Fruit fly (Drosophila melanogaster) whole organism, embryonic: ENCODE measurements around the gene CG11970.

Experiments
- CG10431 ChIP-seq: fragments of 200-800 bp; sonication (Bioruptor generic); optimal IDR thresholded peaks from 3 replicates; lab custom pipeline; 2018; ENCODE audit warnings: missing biosample characterization, mild to moderate bottlenecking, missing genetic modification characterization
- CG10462 ChIP-seq: fragments of 200-800 bp; sonication (Bioruptor generic); optimal IDR thresholded peaks from 2 replicates; lab custom pipeline; 2016; ENCODE audit warnings: missing biosample characterization, missing genetic modification characterization
- CG11247 ChIP-seq: fragments of 200-800 bp; sonication (Bioruptor generic); IDR thresholded peaks from 2 replicates; pipeline ENCODE4 v1.3.6; 2022; ENCODE audit warnings: missing biosample characterization, missing genetic modification characterization
- CG11723 ChIP-seq: fragments of 200-800 bp; sonication (Bioruptor generic); optimal IDR thresholded peaks from 2 replicates; lab custom pipeline; 2017; ENCODE audit warnings: missing biosample characterization, mild to moderate bottlenecking, missing genetic modification characterization
- CG12744 ChIP-seq: fragments of 200-800 bp; sonication (Bioruptor generic); optimal IDR thresholded peaks from 2 replicates; lab custom pipeline; 2016; ENCODE audit warnings: missing biosample characterization, missing genetic modification characterization
- CG12769 ChIP-seq: fragments of 200-800 bp; sonication (Bioruptor generic); optimal IDR thresholded peaks from 2 replicates; lab custom pipeline; 2019; ENCODE audit warnings: missing biosample characterization, mild to moderate bottlenecking, missing genetic modification characterization, moderate library complexity
- CG13424 ChIP-seq: fragments of 200-800 bp; sonication (Bioruptor generic); optimal IDR thresholded peaks from 2 replicates; lab custom pipeline; 2019; ENCODE audit warnings: missing biosample characterization, mild to moderate bottlenecking, missing genetic modification characterization, moderate library complexity
- CG2129 ChIP-seq: fragments of 200-800 bp; sonication (Bioruptor generic); IDR thresholded peaks from 2 replicates; pipeline ENCODE4 v1.3.6; 2022; ENCODE audit warnings: missing biosample characterization, missing genetic modification characterization; ENCODE audit not compliant: partially characterized antibody
- CG2889 ChIP-seq: fragments of 200-800 bp; sonication (Bioruptor generic); IDR thresholded peaks from 3 replicates; pipeline ENCODE4 v1.3.6; 2022; ENCODE audit warnings: missing biosample characterization, missing genetic modification characterization
- CG34224 ChIP-seq: fragments of 200-800 bp; sonication (Bioruptor generic); IDR thresholded peaks from 3 replicates; pipeline ENCODE4 v1.3.6; 2022; ENCODE audit warnings: missing biosample characterization, missing genetic modification characterization; ENCODE audit not compliant: partially characterized antibody
- CG6854 ChIP-seq: fragments of 200-800 bp; sonication (Bioruptor generic); optimal IDR thresholded peaks from 3 replicates; lab custom pipeline; 2017; ENCODE audit warnings: missing biosample characterization, mild to moderate bottlenecking, missing genetic modification characterization
- CG7745 ChIP-seq: fragments of 200-800 bp; sonication (Bioruptor generic); optimal IDR thresholded peaks from 2 replicates; lab custom pipeline; 2018; ENCODE audit warnings: missing biosample characterization, mild to moderate bottlenecking, missing genetic modification characterization, moderate library complexity
- CG8359 ChIP-seq: fragments of 200-800 bp; sonication (Bioruptor generic); optimal IDR thresholded peaks from 2 replicates; lab custom pipeline; 2017; ENCODE audit warnings: missing biosample characterization, mild to moderate bottlenecking, missing genetic modification characterization, borderline replicate concordance
- CG9609 ChIP-seq: fragments of 200-800 bp; sonication (Bioruptor generic); optimal IDR thresholded peaks from 3 replicates; lab custom pipeline; 2016; ENCODE audit warnings: missing biosample characterization, missing genetic modification characterization
- CG9932 ChIP-seq: fragments of 200-800 bp; sonication (Bioruptor generic); IDR thresholded peaks from 2 replicates; pipeline ENCODE4 v1.3.6; 2022; ENCODE audit warnings: missing biosample characterization, missing genetic modification characterization
- Dek ChIP-seq: fragments of 200-800 bp; sonication (Bioruptor generic); optimal IDR thresholded peaks from 3 replicates; lab custom pipeline; 2019; ENCODE audit warnings: missing biosample characterization, mild to moderate bottlenecking, missing genetic modification characterization, moderate library complexity
- Ets65A ChIP-seq: fragments of 200-800 bp; sonication (Bioruptor generic); peaks from one replicate; lab custom pipeline; 2016; ENCODE audit warnings: missing biosample characterization, missing genetic modification characterization
- H15 ChIP-seq: fragments of 200-800 bp; sonication (Bioruptor generic); IDR thresholded peaks from 3 replicates; pipeline ENCODE4 v1.3.6; 2022; ENCODE audit warnings: missing biosample characterization, missing genetic modification characterization
- Kr ChIP-seq: fragments of 200-800 bp; sonication (Bioruptor generic); optimal IDR thresholded peaks from 2 replicates; lab custom pipeline; 2017; ENCODE audit warnings: missing biosample characterization, mild to moderate bottlenecking, missing genetic modification characterization
- Med ChIP-seq: fragments of 200-800 bp; sonication (Bioruptor generic); peaks from one replicate; lab custom pipeline; 2016; ENCODE audit warnings: missing biosample characterization, missing genetic modification characterization, mild to moderate bottlenecking, inconsistent platforms, moderate library complexity
- Optix ChIP-seq: fragments of 200-800 bp; sonication (Bioruptor generic); IDR thresholded peaks from 3 replicates; pipeline ENCODE4 v1.3.6; 2022; ENCODE audit warnings: missing biosample characterization, missing genetic modification characterization
- Xrp1 ChIP-seq: fragments of 200-800 bp; sonication (Bioruptor generic); IDR thresholded peaks from 2 replicates; pipeline ENCODE4 v1.3.6; 2022; ENCODE audit warnings: missing biosample characterization, missing genetic modification characterization
- abd-A ChIP-seq: fragments of 200-800 bp; sonication (Bioruptor generic); optimal IDR thresholded peaks from 3 replicates; lab custom pipeline; 2019; ENCODE audit warnings: missing biosample characterization, mild to moderate bottlenecking, missing genetic modification characterization, moderate library complexity
- amos ChIP-seq: fragments of 200-800 bp; sonication (Bioruptor generic); IDR thresholded peaks from 2 replicates; pipeline ENCODE4 v1.3.6; 2022; ENCODE audit warnings: missing biosample characterization, missing genetic modification characterization; ENCODE audit not compliant: partially characterized antibody
- aop ChIP-seq: fragments of 200-800 bp; sonication (Bioruptor generic); IDR thresholded peaks from 2 replicates; pipeline ENCODE4 v1.3.6; 2022; ENCODE audit warnings: missing biosample characterization, missing genetic modification characterization
- btn ChIP-seq: fragments of 200-800 bp; sonication (Bioruptor generic); optimal IDR thresholded peaks from 2 replicates; lab custom pipeline; 2016; ENCODE audit warnings: missing biosample characterization, missing genetic modification characterization
- caup ChIP-seq: fragments of 200-800 bp; sonication (Bioruptor generic); optimal IDR thresholded peaks from 3 replicates; lab custom pipeline; 2017; ENCODE audit warnings: missing biosample characterization, mild to moderate bottlenecking, missing genetic modification characterization, moderate library complexity; ENCODE audit not compliant: severe bottlenecking
- cg ChIP-seq: fragments of 200-800 bp; sonication (Bioruptor generic); optimal IDR thresholded peaks from 3 replicates; lab custom pipeline; 2019; ENCODE audit warnings: missing biosample characterization, mild to moderate bottlenecking, missing genetic modification characterization, moderate library complexity
- chif ChIP-seq, 2 experiments: fragments of 200-800 bp; sonication (Bioruptor generic); optimal IDR thresholded peaks; 3 replicates each; lab custom pipeline; 2016; ENCODE audit warnings: missing biosample characterization in 2 of 2, missing genetic modification characterization in 2 of 2
- chinmo ChIP-seq: fragments of 200-800 bp; sonication (Bioruptor generic); IDR thresholded peaks from 4 replicates; pipeline ENCODE4 v1.3.6; 2022; ENCODE audit warnings: missing biosample characterization, missing genetic modification characterization; ENCODE audit not compliant: partially characterized antibody
- chm ChIP-seq: fragments of 200-800 bp; sonication (Bioruptor generic); IDR thresholded peaks from 2 replicates; pipeline ENCODE4 v1.3.6; 2022; ENCODE audit warnings: missing biosample characterization, missing genetic modification characterization
- ci ChIP-seq: fragments of 200-800 bp; sonication (Bioruptor generic); IDR thresholded peaks from 3 replicates; pipeline ENCODE4 v1.3.6; 2022; ENCODE audit warnings: missing biosample characterization, missing genetic modification characterization
- crol ChIP-seq: fragments of 200-800 bp; sonication (Bioruptor generic); IDR thresholded peaks from 2 replicates; pipeline ENCODE4 v1.3.6; 2022; ENCODE audit warnings: missing biosample characterization, missing genetic modification characterization
- dpn ChIP-seq, 2 experiments: fragments of 200-800 bp; sonication (Bioruptor generic); optimal IDR thresholded peaks; 3 replicates each; lab custom pipeline; 2016; ENCODE audit warnings: missing biosample characterization in 2 of 2, missing genetic modification characterization in 2 of 2
- kah ChIP-seq: fragments of 200-800 bp; sonication (Bioruptor generic); optimal IDR thresholded peaks from 2 replicates; lab custom pipeline; 2018; ENCODE audit warnings: missing biosample characterization, mild to moderate bottlenecking, missing genetic modification characterization
- nerfin-1 ChIP-seq: fragments of 200-800 bp; sonication (Bioruptor generic); optimal IDR thresholded peaks from 3 replicates; lab custom pipeline; 2019; ENCODE audit warnings: missing biosample characterization, mild to moderate bottlenecking, missing genetic modification characterization, moderate library complexity
- pros ChIP-seq: fragments of 200-800 bp; sonication (Bioruptor generic); optimal IDR thresholded peaks from 3 replicates; lab custom pipeline; 2019; ENCODE audit warnings: missing biosample characterization, mild to moderate bottlenecking, missing genetic modification characterization, moderate library complexity
- rib ChIP-seq: fragments of 200-800 bp; sonication (Bioruptor generic); IDR thresholded peaks from 2 replicates; pipeline ENCODE4 v1.3.6; 2022; ENCODE audit warnings: missing biosample characterization, missing genetic modification characterization
- sd ChIP-seq: fragments of 200-800 bp; sonication (Bioruptor generic); optimal IDR thresholded peaks from 3 replicates; lab custom pipeline; 2018; ENCODE audit warnings: missing biosample characterization, mild to moderate bottlenecking, missing genetic modification characterization, moderate library complexity
- sens ChIP-seq: fragments of 200-800 bp; sonication (Bioruptor generic); peaks from one replicate; lab custom pipeline; 2016; ENCODE audit warnings: missing biosample characterization, missing genetic modification characterization
- sqz ChIP-seq: fragments of 200-800 bp; sonication (Bioruptor generic); optimal IDR thresholded peaks from 3 replicates; lab custom pipeline; 2018; ENCODE audit warnings: missing biosample characterization, mild to moderate bottlenecking, missing genetic modification characterization
- sr ChIP-seq: fragments of 200-800 bp; sonication (Bioruptor generic); IDR thresholded peaks from 3 replicates; pipeline ENCODE4 v1.3.6; 2022; ENCODE audit warnings: missing biosample characterization, missing genetic modification characterization
- tgo ChIP-seq: fragments of 200-800 bp; sonication (Bioruptor generic); IDR thresholded peaks from 3 replicates; pipeline ENCODE4 v1.3.6; 2022; ENCODE audit warnings: missing biosample characterization, missing genetic modification characterization
- tll ChIP-seq, 2 experiments: fragments of 200-800 bp in 1 of 2; fragments of >200 bp in 1 of 2; sonication (Bioruptor generic) in 1 of 2; optimal IDR thresholded peaks; 2 replicates each; lab custom pipeline; 2017 to 2019; ENCODE audit warnings: missing biosample characterization in 2 of 2, missing genetic modification characterization in 2 of 2, mild to moderate bottlenecking in 1 of 2, moderate library complexity in 1 of 2
- tup ChIP-seq: fragments of 200-800 bp; sonication (Bioruptor generic); optimal IDR thresholded peaks from 2 replicates; lab custom pipeline; 2016; ENCODE audit warnings: missing biosample characterization, mild to moderate bottlenecking, missing genetic modification characterization, moderate library complexity
- vvl ChIP-seq: fragments of 200-800 bp; sonication (Bioruptor generic); IDR thresholded peaks from 2 replicates; pipeline ENCODE4 v1.3.6; 2022; ENCODE audit warnings: missing biosample characterization, missing genetic modification characterization
- wor ChIP-seq: fragments of 200-800 bp; sonication (Bioruptor generic); IDR thresholded peaks from 2 replicates; pipeline ENCODE4 v1.3.6; 2022; ENCODE audit warnings: missing biosample characterization, missing genetic modification characterization
- z ChIP-seq: fragments of 200-800 bp; sonication (Bioruptor generic); IDR thresholded peaks from 3 replicates; pipeline ENCODE4 v1.3.6; 2022; ENCODE audit warnings: missing biosample characterization, missing genetic modification characterization
- zfh1 ChIP-seq: fragments of 200-800 bp; sonication (Bioruptor generic); IDR thresholded peaks from 3 replicates; pipeline ENCODE4 v1.3.6; 2022; ENCODE audit warnings: missing biosample characterization, missing genetic modification characterization
- zfh2 ChIP-seq: fragments of 200-800 bp; sonication (Bioruptor generic); optimal IDR thresholded peaks from 2 replicates; lab custom pipeline; 2016; ENCODE audit warnings: missing biosample characterization, missing genetic modification characterization

The CG11970 gene

dm6 chr3R:9028690-9029089, 44.2 kb downstream of the CG11970 start (continued):
- TF ChIP-seq CG8359 (GFP tag; lab: Kevin White, UChicago), result no peak
- TF ChIP-seq zfh2, result no peak
- no peak for TF ChIP-seq aop (GFP tag; lab: Robert Waterston, UW)
- TF ChIP-seq Kr, result peak; percentile 14
- TF ChIP-seq Dek (tag; lab: Kevin White, UChicago), result no peak
- no peak for TF ChIP-seq chif (GFP tag; optimal IDR thresholded peaks at IDR 0.05; lab: Kevin White, UChicago)
- no peak for TF ChIP-seq CG11723
- 0 out of 4 replicates have a peak, but pooled peaks have one; percentile 40 for TF ChIP-seq chinmo (GFP tag; lab: Robert Waterston, UW)
- TF ChIP-seq vvl (GFP tag; lab: Robert Waterston, UW), result peak; percentile 24; the same call in 1 of the 2 replicates
- TF ChIP-seq dpn (GFP tag; optimal IDR thresholded peaks at IDR 0.05; lab: Kevin White, UChicago), result no peak
- TF ChIP-seq CG2129 (GFP tag; lab: Robert Waterston, UW), result no peak
- TF ChIP-seq pros (GFP tag; lab: Kevin White, UChicago), result peak; percentile 58
- TF ChIP-seq caup (GFP tag; lab: Kevin White, UChicago), result no peak
- TF ChIP-seq CG12769 (tag; lab: Kevin White, UChicago), result peak; percentile 72
- TF ChIP-seq Xrp1 (GFP tag; lab: Robert Waterston, UW), result no peak
- TF ChIP-seq chm (GFP tag; lab: Robert Waterston, UW), result 0 out of 2 replicates have a peak, but pooled peaks have one; percentile 29
- TF ChIP-seq CG6854 (GFP tag; lab: Kevin White, UChicago), result no peak
- no peak for TF ChIP-seq CG11247 (GFP tag; lab: Robert Waterston, UW)
- TF ChIP-seq sr (GFP tag; lab: Robert Waterston, UW), result peak; percentile 83
- TF ChIP-seq kah (GFP tag; lab: Kevin White, UChicago), result peak; percentile 27
- TF ChIP-seq tup (GFP tag; lab: Kevin White, UChicago), result no peak
- TF ChIP-seq abd-A (tag; lab: Kevin White, UChicago), result peak; percentile 83
- TF ChIP-seq sqz (GFP tag; lab: Kevin White, UChicago), result peak; percentile 34
- TF ChIP-seq crol (GFP tag; lab: Robert Waterston, UW), result peak; percentile 21; the same call in 1 of the 2 replicates
- peak; percentile 92 for TF ChIP-seq CG7745 (tag; lab: Kevin White, UChicago)
- TF ChIP-seq ci, result peak; percentile 53; the same call in 1 of the 3 replicates
- 0 out of 3 replicates have a peak, but pooled peaks have one; percentile 15 for TF ChIP-seq zfh1 (GFP tag; lab: Robert Waterston, UW)
- peak in 1 of 2 experiments; percentile 0 for TF ChIP-seq tll (GFP tag; optimal IDR thresholded peaks at IDR 0.05; lab: Kevin White, UChicago)
- TF ChIP-seq z (GFP tag; lab: Robert Waterston, UW), result peak; percentile 60; the same call in 1 of the 3 replicates
- no peak for TF ChIP-seq CG9609 (GFP tag; lab: Kevin White, UChicago)
- no peak for TF ChIP-seq tgo (GFP tag; lab: Robert Waterston, UW)
- peak; percentile 45 for TF ChIP-seq Med (GFP tag; lab: Kevin White, UChicago)

- TF ChIP-seq pros (GFP tag; lab: Kevin White, UChicago) (peak; percentile 71), nerfin-1 (tag; lab: Kevin White, UChicago) (no peak), wor (GFP tag; lab: Robert Waterston, UW) (no peak), rib (GFP tag; lab: Robert Waterston, UW) (no peak), tup (GFP tag; lab: Kevin White, UChicago) (no peak), amos (GFP tag; lab: Robert Waterston, UW) (no peak), CG13424 (no peak), z (GFP tag; lab: Robert Waterston, UW) (peak; percentile 79), sd (peak; percentile 16), CG10431 (GFP tag; lab: Kevin White, UChicago) (no peak), Optix (GFP tag; lab: Robert Waterston, UW) (no peak), btn (GFP tag; lab: Kevin White, UChicago) (no peak), CG9932 (GFP tag; lab: Robert Waterston, UW) (no peak), Med (GFP tag; lab: Kevin White, UChicago) (peak; percentile 66), Ets65A (peak; percentile 77), H15 (GFP tag; lab: Robert Waterston, UW) (no peak), cg (no peak), CG34224 (GFP tag; lab: Robert Waterston, UW) (no peak), sens (peak; percentile 22), CG12744 (GFP tag; lab: Kevin White, UChicago) (no peak), CG2889 (GFP tag; lab: Robert Waterston, UW) (no peak), crol (GFP tag; lab: Robert Waterston, UW) (peak; percentile 65), CG10462 (GFP tag; lab: Kevin White, UChicago) (no peak)
These were observed 44.9 kb downstream of the CG11970 start for dm6 chr3R:9029411-9029810.
